Fruit fly (Drosophila melanogaster): ENCODE data around the gene TpnC73F.

TpnC73F gene

DNA sequence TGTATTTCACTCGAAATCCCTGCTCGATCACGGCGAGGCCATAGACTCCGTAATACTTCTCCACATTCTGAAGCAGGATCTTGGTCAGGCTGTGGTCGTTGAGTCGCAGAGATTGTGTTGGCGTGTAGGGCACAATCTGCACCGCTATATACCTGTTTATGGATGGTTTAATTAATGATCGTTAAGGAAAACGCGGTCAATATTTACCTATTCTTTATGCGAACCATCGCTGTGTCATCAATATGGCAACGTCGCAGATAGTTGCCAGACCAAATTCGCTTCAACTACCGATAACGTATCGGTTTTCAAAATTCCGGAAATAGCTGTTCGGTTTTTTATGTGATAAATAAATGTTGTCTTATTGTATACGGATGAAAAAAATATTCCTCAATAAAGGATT is 1.1 kb upstream of the TpnC73F start, which contains the start of gene Pop5 (continued):
- TF ChIP-seq CG1233 (GFP tag; optimal IDR thresholded peaks at IDR 0.05) (peak; percentile 34), D19B (GFP tag; optimal IDR thresholded peaks at IDR 0.05) (no peak), CG6765 (GFP tag; optimal IDR thresholded peaks at IDR 0.05) (no peak), E2f2 (GFP tag; IDR thresholded peaks at IDR 0.05) (peak; percentile 91), CG2120 (GFP tag; optimal IDR thresholded peaks at IDR 0.05) (no peak), CG4707 (GFP tag; optimal IDR thresholded peaks at IDR 0.05) (no peak), CG17912 (GFP tag; optimal IDR thresholded peaks at IDR 0.05) (peak; percentile 42), Dref (GFP tag; IDR thresholded peaks at IDR 0.05) (peak; percentile 77), Hr51 (GFP tag; optimal IDR thresholded peaks at IDR 0.05) (no peak), Dbx (GFP tag; IDR thresholded peaks at IDR 0.05) (no peak), CG17359 (tag; optimal IDR thresholded peaks at IDR 0.05) (peak; percentile 19), NC2β (GFP tag; optimal IDR thresholded peaks at IDR 0.05) (no peak), CG13296 (GFP tag; optimal IDR thresholded peaks at IDR 0.05) (no peak), inv (GFP tag; IDR thresholded peaks at IDR 0.05; ENCODE audit: partially characterized antibody) (no peak), vfl (GFP tag; optimal IDR thresholded peaks at IDR 0.05) (no peak), slbo (GFP tag; IDR thresholded peaks at IDR 0.05) (no peak), CG14441 (GFP tag; IDR thresholded peaks at IDR 0.05) (no peak), ems (GFP tag; optimal IDR thresholded peaks at IDR 0.05) (no peak), chn (GFP tag; optimal IDR thresholded peaks at IDR 0.05) (no peak), ssp (GFP tag; IDR thresholded peaks at IDR 0.05) (no peak), GATAe (GFP tag; conservative IDR thresholded peaks at IDR 0.05) (no peak), Spps (tag; optimal IDR thresholded peaks at IDR 0.05) (no peak), MBD-R2 (GFP tag; IDR thresholded peaks at IDR 0.05) (peak; percentile 67), Opbp (GFP tag; IDR thresholded peaks at IDR 0.05; ENCODE audit: partially characterized antibody) (0 out of 3 replicates have a peak, but pooled peaks have one; percentile 24), ase (GFP tag; IDR thresholded peaks at IDR 0.05) (no peak), ham (GFP tag; IDR thresholded peaks at IDR 0.05) (no peak), Fer2 (tag; optimal IDR thresholded peaks at IDR 0.05) (no peak), aop (GFP tag; IDR thresholded peaks at IDR 0.05) (no peak), CG10979 (tag; optimal IDR thresholded peaks at IDR 0.05) (peak; percentile 11), CG34422 (GFP tag; IDR thresholded peaks at IDR 0.05) (0 out of 3 replicates have a peak, but pooled peaks have one; percentile 32), Rx (GFP tag; IDR thresholded peaks at IDR 0.05) (no peak), stwl (tag; optimal IDR thresholded peaks at IDR 0.05) (peak; percentile 70), MESR4 (GFP tag; optimal IDR thresholded peaks at IDR 0.05) (peak; percentile 54), lbe (GFP tag; optimal IDR thresholded peaks at IDR 0.05) (no peak), nmo (GFP tag; optimal IDR thresholded peaks at IDR 0.05) (peak; percentile 35), jigr1 (GFP tag; IDR thresholded peaks at IDR 0.05) (no peak), zen2 (GFP tag; IDR thresholded peaks at IDR 0.05; ENCODE audit: partially characterized antibody) (no peak), Dfd (GFP tag; optimal IDR thresholded peaks at IDR 0.05) (no peak), CG4360 (GFP tag; IDR thresholded peaks at IDR 0.05) (no peak), tgo (GFP tag; IDR thresholded peaks at IDR 0.05) (no peak), gsb (GFP tag; IDR thresholded peaks at IDR 0.05) (no peak), CG18011 (GFP tag; optimal IDR thresholded peaks at IDR 0.05) (peak; percentile 12), her (GFP tag; optimal IDR thresholded peaks at IDR 0.05) (no peak), HLH3B (GFP tag; IDR thresholded peaks at IDR 0.05) (no peak), CG1792 (GFP tag; optimal IDR thresholded peaks at IDR 0.05) (no peak), Tbp (GFP tag; optimal IDR thresholded peaks at IDR 0.05) (no peak), CG3847 (GFP tag; IDR thresholded peaks at IDR 0.05) (peak; percentile 56), peb (GFP tag; IDR thresholded peaks at IDR 0.05) (no peak), jing (GFP tag; optimal IDR thresholded peaks at IDR 0.05) (no peak), CG16779 (GFP tag; IDR thresholded peaks at IDR 0.05) (no peak), jumu (GFP tag; optimal IDR thresholded peaks at IDR 0.05) (no peak), fd64A (GFP tag; optimal IDR thresholded peaks at IDR 0.05) (peak; percentile 36)
